Worm (Caenorhabditis elegans) whole organism, L4/young adult: ENCODE measurements around the gene twk-5.

ENCODE experiments used
- W03F9.2 ChIP-seq: fragments of 150-350 bp; optimal IDR thresholded peaks from 2 replicates; lab custom pipeline; 2014; ENCODE audit warnings: missing biosample characterization, missing genetic modification characterization
- dao-5 ChIP-seq: sonication (generic microtip); optimal IDR thresholded peaks from 2 replicates; lab custom pipeline; 2016; ENCODE audit warnings: missing genotype, missing genetic modification characterization, moderate library complexity, missing compliant biosample characterization
- him-1 ChIP-seq: sonication (generic microtip); optimal IDR thresholded peaks from 2 replicates; lab custom pipeline; 2016; ENCODE audit warnings: missing genotype, missing genetic modification reagents, missing genetic modification characterization, missing compliant biosample characterization

DNA sequence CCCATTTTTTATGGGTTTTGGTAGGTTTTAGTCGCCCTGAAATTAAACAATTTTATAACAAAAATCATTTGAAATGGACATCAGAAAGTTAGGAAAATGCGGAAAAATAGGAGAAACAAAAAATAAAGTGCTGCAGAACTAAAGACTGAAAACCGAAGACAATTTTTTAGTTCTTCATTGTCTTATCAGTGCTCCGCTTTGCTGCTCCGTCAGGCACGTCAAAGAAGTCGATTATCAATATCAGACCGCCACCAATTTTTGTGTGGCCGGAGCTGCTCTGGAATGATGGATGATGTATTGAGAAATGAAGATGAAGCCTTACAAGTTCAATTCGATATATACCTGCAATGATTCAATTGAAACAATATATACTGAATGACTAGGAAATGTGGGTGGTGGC is 46.7 kb downstream of the twk-5 start, which contains the start of gene vha-6:
- no peak for TF ChIP-seq dao-5 (tag; lab: Kevin White, UChicago)
- no peak for TF ChIP-seq him-1 (tag; lab: Kevin White, UChicago)
- no peak for TF ChIP-seq W03F9.2
